ENCODE assay signal across 1 fruit fly cellular context in genomic region chr2L:10263830-10264634, dm6.
TF ChIP-seq lines count a peak whose summit lies in the region.

REPTOR-BP (plus strand) TSS chr2L:10264125.

TF ChIP-seq in whole organism, embryonic, 481 proteins besides CTCF, POLR2A, EP300 and RAD21 (continued from another document):
- TF ChIP-seq CG32767 (GFP tag; IDR thresholded peaks at IDR 0.05; lab: Robert Waterston, UW) (peak; percentile 53; the same call in 1 of the 2 replicates), CG2875 (GFP tag; optimal IDR thresholded peaks at IDR 0.05; lab: Kevin White, UChicago) (no peak), Pdp1 (GFP tag; optimal IDR thresholded peaks at IDR 0.05; lab: Kevin White, UChicago) (peak in 1 of 2 experiments; percentile 18), CG1602 (GFP tag; optimal IDR thresholded peaks at IDR 0.05; lab: Kevin White, UChicago) (no peak), CG17361 (GFP tag; IDR thresholded peaks at IDR 0.05; lab: Robert Waterston, UW) (peak; percentile 22; the same call in 1 of the 3 replicates), cg (GFP tag; optimal IDR thresholded peaks at IDR 0.05; lab: Kevin White, UChicago) (peak; percentile 95), Dip2 (GFP tag; IDR thresholded peaks at IDR 0.05; lab: Robert Waterston, UW) (no peak), Atf3 (GFP tag; optimal IDR thresholded peaks at IDR 0.05; lab: Kevin White, UChicago) (no peak), E2f2 (GFP tag; IDR thresholded peaks at IDR 0.05; lab: Robert Waterston, UW) (peak; percentile 58), bowl (GFP tag; IDR thresholded peaks at IDR 0.05; lab: Robert Waterston, UW) (no peak), YL-1 (GFP tag; optimal IDR thresholded peaks at IDR 0.05; lab: Kevin White, UChicago) (peak; percentile 76), eve (GFP tag; optimal IDR thresholded peaks at IDR 0.05; lab: Kevin White, UChicago) (peak in 1 of 2 experiments; percentile 44), shn (GFP tag; optimal IDR thresholded peaks at IDR 0.05; lab: Kevin White, UChicago) (no peak), pfk (GFP tag; optimal IDR thresholded peaks at IDR 0.05; lab: Kevin White, UChicago) (peak; percentile 89), wek (GFP tag; optimal IDR thresholded peaks at IDR 0.05; lab: Kevin White, UChicago) (peak; percentile 47)
